Worm (Caenorhabditis elegans) whole organism, L4/young adult: Measurements from ENCODE around the gene F13H10.9.

Source experiments
- W03F9.2 ChIP-seq: fragments of 150-350 bp; optimal IDR thresholded peaks from 2 replicates; lab custom pipeline; 2014; ENCODE audit warnings: missing biosample characterization, missing genetic modification characterization
- dao-5 ChIP-seq: sonication (generic microtip); optimal IDR thresholded peaks from 2 replicates; lab custom pipeline; 2016; ENCODE audit warnings: missing genotype, missing genetic modification characterization, moderate library complexity, missing compliant biosample characterization
- him-1 ChIP-seq: sonication (generic microtip); optimal IDR thresholded peaks from 2 replicates; lab custom pipeline; 2016; ENCODE audit warnings: missing genotype, missing genetic modification reagents, missing genetic modification characterization, missing compliant biosample characterization

The F13H10.9 gene

DNA sequence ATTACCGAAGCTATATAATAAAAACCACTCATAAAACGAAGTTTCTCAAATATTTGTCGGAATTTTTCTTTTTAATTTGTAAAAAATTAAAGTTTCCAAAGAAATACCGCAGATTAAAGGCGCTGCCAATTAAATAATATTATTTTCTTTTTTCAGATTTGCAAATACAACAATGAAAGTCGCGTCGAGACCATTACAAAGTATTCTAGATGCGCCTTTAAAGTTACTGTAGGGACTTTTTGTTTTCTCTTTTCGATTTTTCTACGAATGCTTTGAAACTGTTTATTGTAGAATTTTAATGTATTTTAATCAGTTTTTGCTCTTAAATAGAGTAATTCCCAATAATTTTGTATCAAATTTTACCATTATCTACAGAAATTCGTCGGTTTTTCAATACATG, 36.5 kb downstream of the F13H10.9 start:
- TF ChIP-seq dao-5 = no peak
- TF ChIP-seq him-1 (tag; lab: Kevin White, UChicago) = no peak
- TF ChIP-seq W03F9.2 (tag; lab: Kevin White, UChicago) = no peak

DNA sequence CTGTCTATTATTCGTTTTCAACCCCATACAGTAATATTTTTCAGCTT, 36.7 kb downstream of the F13H10.9 start, which contains the start of gene kdin-1:
Gene kdin-1 (plus strand): TSS at position 38 of the 47 bp plus-strand sequence.
- TF ChIP-seq him-1 (tag; lab: Kevin White, UChicago) = no peak
- no peak for TF ChIP-seq dao-5
- no peak for TF ChIP-seq W03F9.2 (tag; lab: Kevin White, UChicago)

DNA sequence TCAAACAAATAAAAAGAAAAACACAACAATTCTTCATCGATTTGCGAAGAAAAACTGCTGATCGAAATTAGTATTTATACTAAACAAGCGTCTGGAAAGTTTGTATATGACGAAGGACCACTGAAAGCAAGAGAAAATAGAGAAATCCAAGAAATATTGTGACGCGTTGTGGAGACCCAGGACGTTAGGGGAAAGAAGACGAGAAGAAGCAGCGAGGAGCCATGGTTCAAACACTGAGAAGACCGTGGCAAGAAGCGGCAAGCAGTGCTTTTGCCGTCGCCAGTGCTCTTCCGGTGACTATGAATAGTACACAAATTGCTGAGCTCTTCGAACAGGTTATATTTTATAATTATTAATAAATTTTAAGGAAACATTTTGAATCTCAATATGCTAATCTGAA, 37.0 kb downstream of the F13H10.9 start:
- TF ChIP-seq him-1 (tag; lab: Kevin White, UChicago) (no peak), dao-5 (no peak), W03F9.2 (tag; lab: Kevin White, UChicago) (no peak)

DNA sequence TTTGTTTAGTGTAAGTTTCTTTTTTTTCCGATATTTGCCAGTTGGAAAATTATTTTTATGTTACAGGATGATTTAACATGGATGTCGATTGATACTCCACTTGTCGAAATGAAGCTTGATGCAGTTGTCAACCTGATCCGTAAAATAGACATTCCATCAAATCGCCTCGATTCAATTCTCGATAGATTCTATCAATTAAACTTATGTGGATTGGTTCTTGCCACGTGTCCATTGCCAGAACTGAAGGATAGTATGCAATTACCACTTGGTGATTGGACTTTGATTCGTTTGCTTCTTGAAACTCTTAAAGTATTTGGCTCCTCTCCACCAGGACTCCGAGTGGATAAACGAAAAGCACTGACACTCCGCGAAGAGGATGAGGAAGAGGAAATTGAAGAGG, 42.7 kb downstream of the F13H10.9 start:
- TF ChIP-seq W03F9.2 (tag; lab: Kevin White, UChicago) = no peak
- TF ChIP-seq him-1 (tag; lab: Kevin White, UChicago) = no peak
- no peak for TF ChIP-seq dao-5

DNA sequence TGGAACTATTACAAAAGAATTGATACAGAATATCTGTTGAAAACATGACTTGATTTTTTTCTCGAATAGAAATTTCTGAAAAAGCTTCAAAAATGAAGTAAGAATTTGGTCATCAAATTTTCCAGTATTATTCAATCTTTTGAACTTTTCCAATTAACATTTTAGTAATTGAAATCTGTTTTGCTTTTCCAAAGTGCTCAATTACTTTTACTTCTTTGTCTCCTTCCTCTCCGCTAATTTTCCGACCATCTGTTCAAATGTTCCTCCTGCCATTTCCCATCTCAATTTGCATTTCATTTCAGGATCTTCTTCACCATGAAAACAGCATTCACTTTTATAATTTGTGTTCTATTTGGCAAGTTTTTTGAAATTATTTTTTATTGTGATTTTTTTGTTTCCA, 47.2 kb downstream of the F13H10.9 start, which contains the start of gene F36H1.11:
Gene F36H1.11 (plus strand): TSS at position 301 of the 400 bp plus-strand sequence.
- TF ChIP-seq him-1 (tag; lab: Kevin White, UChicago) = no peak
- no peak for TF ChIP-seq dao-5
- TF ChIP-seq W03F9.2 (tag; lab: Kevin White, UChicago) = no peak

DNA sequence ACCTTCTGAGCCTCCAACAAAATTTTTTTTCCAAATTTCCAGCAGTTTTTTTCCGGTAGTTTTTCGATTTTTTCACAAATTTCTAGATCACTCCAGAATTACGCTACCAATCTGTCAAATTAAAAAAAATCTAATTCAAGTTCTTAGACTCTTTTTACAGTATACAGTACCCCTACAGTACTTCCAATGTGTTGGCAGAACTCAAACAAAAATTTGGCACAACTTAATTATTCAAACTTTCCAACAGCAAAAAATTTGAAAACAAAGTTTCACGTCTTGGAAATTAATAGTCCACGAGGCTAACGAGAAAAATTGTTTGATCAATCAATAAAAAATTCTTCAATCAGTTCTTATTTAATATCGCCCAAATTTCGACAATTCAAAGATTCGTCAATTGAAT, 48.1 kb downstream of the F13H10.9 start, which contains the start of gene F36H1.3:
Gene F36H1.3 (plus strand): TSS at position 323 of the 400 bp plus-strand sequence.
- TF ChIP-seq W03F9.2 (tag; lab: Kevin White, UChicago) (no peak), dao-5 (no peak), him-1 (tag; lab: Kevin White, UChicago) (no peak)

DNA sequence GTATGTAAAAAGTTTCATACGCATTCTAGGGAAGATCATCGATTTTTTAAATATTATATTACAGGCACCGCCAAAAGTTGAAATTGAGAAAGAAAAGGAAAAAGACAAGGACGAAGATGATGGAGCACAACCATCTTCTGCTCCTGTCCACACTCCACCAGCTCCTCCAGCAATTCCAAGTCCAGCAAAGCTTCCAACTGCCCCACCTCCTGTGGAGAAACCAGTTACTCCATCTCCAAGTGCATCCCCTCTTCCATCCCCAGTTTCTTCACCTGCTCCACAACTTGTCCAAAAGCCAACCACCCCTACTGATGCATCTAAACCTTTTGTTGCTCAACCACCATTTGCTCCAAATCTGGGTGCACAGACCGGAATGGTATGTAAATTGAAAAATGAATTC, 50.2 kb downstream of the F13H10.9 start:
- TF ChIP-seq him-1 (tag; lab: Kevin White, UChicago) (no peak), W03F9.2 (tag; lab: Kevin White, UChicago) (no peak), dao-5 (no peak)
